Worm (Caenorhabditis elegans): ENCODE data around the gene T09F5.2.
A peak's percentile ranks its signal among the peaks of the same experiment; 100 is the strongest.

T09F5.2 gene

ce11 chrV:15190903-15191302 is 40.1 kb downstream of the T09F5.2 start, which contains the start of gene Y75B12B.11:
TSS of gene Y75B12B.11 (plus strand) at chrV:15191296.
- TF ChIP-seq odd-2 (tag; optimal IDR thresholded peaks at IDR 0.05) (no peak), Y22D7AL.16 (tag; optimal IDR thresholded peaks at IDR 0.05) (peak; percentile 77), pha-4 (tag; optimal IDR thresholded peaks at IDR 0.05) (no peak), ceh-2 (tag; optimal IDR thresholded peaks at IDR 0.05) (peak; percentile 88), ceh-19 (GFP tag; optimal IDR thresholded peaks at IDR 0.05) (peak; percentile 93), hlh-30 (tag; optimal IDR thresholded peaks at IDR 0.05; ENCODE audit: insufficient read depth) (peak; percentile 67), unc-86 (tag; optimal IDR thresholded peaks at IDR 0.05) (peak; percentile 79), lim-6 (tag; optimal IDR thresholded peaks at IDR 0.05) (peak; percentile 46), fkh-10 (GFP tag; optimal IDR thresholded peaks at IDR 0.05) (no peak), pqm-1 (tag; optimal IDR thresholded peaks at IDR 0.05) (peak; percentile 84), che-1 (tag; optimal IDR thresholded peaks at IDR 0.05) (peak; percentile 90), fkh-6 (tag; optimal IDR thresholded peaks at IDR 0.05) (peak; percentile 86), pat-9 (tag; optimal IDR thresholded peaks at IDR 0.05) (peak; percentile 88), K02D7.2 (tag; optimal IDR thresholded peaks at IDR 0.05) (peak; percentile 85), ceh-45 (GFP tag; IDR thresholded peaks at IDR 0.05) (peak; percentile 81), nfya-1 (tag; optimal IDR thresholded peaks at IDR 0.05) (peak; percentile 70), dve-1 (tag; optimal IDR thresholded peaks at IDR 0.05) (peak; percentile 87), ceh-48 (tag; optimal IDR thresholded peaks at IDR 0.05) (peak; percentile 74), ceh-30 (tag; optimal IDR thresholded peaks at IDR 0.05) (peak; percentile 82), T23F11.4 (GFP tag; optimal IDR thresholded peaks at IDR 0.05) (peak; percentile 89), ceh-31 (tag; optimal IDR thresholded peaks at IDR 0.05) (peak; percentile 75), madf-2 (tag; optimal IDR thresholded peaks at IDR 0.05) (peak; percentile 85), ets-4 (tag; optimal IDR thresholded peaks at IDR 0.05) (peak; percentile 69), ceh-6 (GFP tag; optimal IDR thresholded peaks at IDR 0.05) (peak; percentile 87), ceh-24 (tag; optimal IDR thresholded peaks at IDR 0.05) (peak; percentile 84), K09A11.1 (tag; optimal IDR thresholded peaks at IDR 0.05; ENCODE audit: insufficient read depth) (peak; percentile 77), unc-42 (tag; optimal IDR thresholded peaks at IDR 0.05) (no peak), hlh-6 (tag; optimal IDR thresholded peaks at IDR 0.05) (peak; percentile 92), nhr-232 (tag; optimal IDR thresholded peaks at IDR 0.05) (peak; percentile 84), elt-4 (tag; optimal IDR thresholded peaks at IDR 0.05) (peak; percentile 82), tbx-2 (tag; optimal IDR thresholded peaks at IDR 0.05) (peak; percentile 86), fax-1 (tag; optimal IDR thresholded peaks at IDR 0.05) (peak; percentile 82), unc-3 (GFP tag; conservative IDR thresholded peaks at IDR 0.05) (peak; percentile 54; the same call in 1 of the 2 replicates), unc-3 (tag; optimal IDR thresholded peaks at IDR 0.05) (peak; percentile 71), C38D4.7 (GFP tag; optimal IDR thresholded peaks at IDR 0.05) (peak; percentile 86), sdc-2 (tag; optimal IDR thresholded peaks at IDR 0.05) (peak; percentile 84), eyg-1 (tag; optimal IDR thresholded peaks at IDR 0.05) (peak; percentile 87), ttx-3 (tag; optimal IDR thresholded peaks at IDR 0.05) (peak; percentile 87), ceh-18 (tag; optimal IDR thresholded peaks at IDR 0.05) (peak; percentile 78), ceh-22 (tag; optimal IDR thresholded peaks at IDR 0.05) (no peak), ama-1 (optimal IDR thresholded peaks at IDR 0.05) (no peak), F13H6.1 (tag; optimal IDR thresholded peaks at IDR 0.05) (peak; percentile 81), tbx-7 (tag; optimal IDR thresholded peaks at IDR 0.05) (peak; percentile 59), elt-2 (tag; optimal IDR thresholded peaks at IDR 0.05) (peak; percentile 93), hlh-8 (tag; optimal IDR thresholded peaks at IDR 0.05) (peak; percentile 84), gmeb-2 (tag; optimal IDR thresholded peaks at IDR 0.05) (peak; percentile 80), rnt-1 (tag; optimal IDR thresholded peaks at IDR 0.05) (peak; percentile 76), ref-2 (tag; optimal IDR thresholded peaks at IDR 0.05) (peak; percentile 87), sox-4 (tag; optimal IDR thresholded peaks at IDR 0.05) (peak; percentile 87), ceh-9 (tag; optimal IDR thresholded peaks at IDR 0.05) (peak; percentile 68), pros-1 (tag; optimal IDR thresholded peaks at IDR 0.05) (peak; percentile 47), sox-2 (GFP tag; IDR thresholded peaks at IDR 0.05) (peak; percentile 62; the same call in 1 of the 2 replicates), dmd-4 (tag; optimal IDR thresholded peaks at IDR 0.05; ENCODE audit: borderline replicate concordance) (peak; percentile 86)

All from whole organism, late embryonic.